Fruit fly (Drosophila melanogaster) whole organism, embryonic: ENCODE results near the gene Plzf.
A peak's percentile ranks its signal among the peaks of the same experiment; 100 is the strongest.

Experiments used
- Bdp1 ChIP-seq: fragments of 200-800 bp; sonication (Bioruptor generic); optimal IDR thresholded peaks from 3 replicates; lab custom pipeline; 2016; ENCODE audit warnings: missing biosample characterization, missing genetic modification characterization
- CG10274 ChIP-seq: fragments of 200-800 bp; sonication (Bioruptor generic); optimal IDR thresholded peaks from 3 replicates; lab custom pipeline; 2017; ENCODE audit warnings: missing biosample characterization, mild to moderate bottlenecking, missing genetic modification characterization
- CG10462 ChIP-seq: fragments of 200-800 bp; sonication (Bioruptor generic); optimal IDR thresholded peaks from 2 replicates; lab custom pipeline; 2016; ENCODE audit warnings: missing biosample characterization, missing genetic modification characterization
- CG10565 ChIP-seq: fragments of 200-800 bp; sonication (Bioruptor generic); optimal IDR thresholded peaks from 3 replicates; lab custom pipeline; 2016; ENCODE audit warnings: missing biosample characterization, mild to moderate bottlenecking, missing genetic modification characterization
- CG11560 ChIP-seq: fragments of 200-800 bp; sonication (Bioruptor generic); IDR thresholded peaks from 3 replicates; pipeline ENCODE4 v1.3.6; 2022; ENCODE audit warnings: missing biosample characterization, missing genetic modification characterization
- CG11723 ChIP-seq: fragments of 200-800 bp; sonication (Bioruptor generic); optimal IDR thresholded peaks from 2 replicates; lab custom pipeline; 2017; ENCODE audit warnings: missing biosample characterization, mild to moderate bottlenecking, missing genetic modification characterization
- CG12769 ChIP-seq: fragments of 200-800 bp; sonication (Bioruptor generic); optimal IDR thresholded peaks from 2 replicates; lab custom pipeline; 2019; ENCODE audit warnings: missing biosample characterization, mild to moderate bottlenecking, missing genetic modification characterization, moderate library complexity
- CG13287 ChIP-seq: fragments of 200-800 bp; sonication (Bioruptor generic); IDR thresholded peaks from 2 replicates; pipeline ENCODE4 v1.3.6; 2022; ENCODE audit warnings: missing biosample characterization, missing genetic modification characterization; ENCODE audit not compliant: partially characterized antibody
- CG13296 ChIP-seq: fragments of 200-800 bp; sonication (Bioruptor generic); optimal IDR thresholded peaks from 3 replicates; lab custom pipeline; 2018; ENCODE audit warnings: missing biosample characterization, mild to moderate bottlenecking, missing genetic modification characterization
- CG14710 ChIP-seq: fragments of 200-800 bp; sonication (Bioruptor generic); optimal IDR thresholded peaks from 3 replicates; lab custom pipeline; 2019; ENCODE audit warnings: missing biosample characterization, mild to moderate bottlenecking, missing genetic modification characterization, moderate library complexity
- CG1603 ChIP-seq: fragments of 200-800 bp; sonication (Bioruptor generic); optimal IDR thresholded peaks from 2 replicates; lab custom pipeline; 2019; ENCODE audit warnings: missing biosample characterization, mild to moderate bottlenecking, missing genetic modification characterization, moderate library complexity
- CG1647 ChIP-seq: fragments of 200-800 bp; sonication (Bioruptor generic); optimal IDR thresholded peaks from 3 replicates; lab custom pipeline; 2016; ENCODE audit warnings: missing biosample characterization, missing genetic modification characterization
- CG16815 ChIP-seq: fragments of 200-800 bp; sonication (Bioruptor generic); optimal IDR thresholded peaks from 3 replicates; lab custom pipeline; 2017; ENCODE audit warnings: missing biosample characterization, mild to moderate bottlenecking, missing genetic modification characterization
- CG18599 ChIP-seq: fragments of 200-800 bp; sonication (Bioruptor generic); optimal IDR thresholded peaks from 3 replicates; lab custom pipeline; 2017; ENCODE audit warnings: missing biosample characterization, missing genetic modification characterization, mild to moderate bottlenecking, moderate library complexity, missing genetic modification reagents
- CG2678 ChIP-seq: fragments of 200-800 bp; sonication (Bioruptor generic); optimal IDR thresholded peaks from 3 replicates; lab custom pipeline; 2019; ENCODE audit warnings: missing biosample characterization, mild to moderate bottlenecking, missing genetic modification characterization, moderate library complexity
- CG33213 ChIP-seq: fragments of 200-800 bp; sonication (Bioruptor generic); optimal IDR thresholded peaks from 3 replicates; lab custom pipeline; 2016; ENCODE audit warnings: missing biosample characterization, missing genetic modification characterization
- CG42726 ChIP-seq: fragments of 200-800 bp; sonication (Bioruptor generic); IDR thresholded peaks from 2 replicates; pipeline ENCODE4 v1.3.6; 2022; ENCODE audit warnings: missing biosample characterization, missing genetic modification characterization; ENCODE audit not compliant: partially characterized antibody
- CG4328 ChIP-seq: fragments of 200-800 bp; sonication (Bioruptor generic); optimal IDR thresholded peaks from 3 replicates; lab custom pipeline; 2017; ENCODE audit warnings: missing biosample characterization, missing genetic modification reagents, missing genetic modification characterization
- CG8359 ChIP-seq: fragments of 200-800 bp; sonication (Bioruptor generic); optimal IDR thresholded peaks from 2 replicates; lab custom pipeline; 2017; ENCODE audit warnings: missing biosample characterization, mild to moderate bottlenecking, missing genetic modification characterization, borderline replicate concordance
- CG9797 ChIP-seq: fragments of 200-800 bp; sonication (Bioruptor generic); optimal IDR thresholded peaks from 3 replicates; lab custom pipeline; 2018; ENCODE audit warnings: missing biosample characterization, mild to moderate bottlenecking, missing genetic modification characterization
- Drgx ChIP-seq: fragments of 200-800 bp; sonication (Bioruptor generic); IDR thresholded peaks from 2 replicates; pipeline ENCODE4 v1.3.6; 2022; ENCODE audit warnings: missing biosample characterization, missing genetic modification characterization
- GATAe ChIP-seq: fragments of 200-800 bp; sonication (Bioruptor generic); conservative IDR thresholded peaks from 2 replicates; pipeline ENCODE4 v1.3.6; 2022; ENCODE audit warnings: missing biosample characterization, missing genetic modification characterization
- H15 ChIP-seq: fragments of 200-800 bp; sonication (Bioruptor generic); IDR thresholded peaks from 3 replicates; pipeline ENCODE4 v1.3.6; 2022; ENCODE audit warnings: missing biosample characterization, missing genetic modification characterization
- HLHmδ ChIP-seq: fragments of 200-800 bp; sonication (Bioruptor generic); optimal IDR thresholded peaks from 2 replicates; lab custom pipeline; 2018; ENCODE audit warnings: missing biosample characterization, mild to moderate bottlenecking, missing genetic modification characterization, moderate library complexity
- Hmx ChIP-seq: fragments of 200-800 bp; sonication (Bioruptor generic); optimal IDR thresholded peaks from 2 replicates; lab custom pipeline; 2016; ENCODE audit warnings: missing biosample characterization, missing genetic modification characterization
- NK7.1 ChIP-seq: fragments of 200-800 bp; sonication (Bioruptor generic); optimal IDR thresholded peaks from 3 replicates; lab custom pipeline; 2016; ENCODE audit warnings: missing biosample characterization, missing genetic modification characterization
- Stat92E ChIP-seq, 3 experiments: fragments of >200 bp in 2 of 3; fragments of 200-800 bp in 1 of 3; sonication (Bioruptor generic) in 1 of 3; optimal IDR thresholded peaks; 2 replicates each; lab custom pipeline; 2017 to 2019; ENCODE audit warnings: missing biosample characterization in 3 of 3, missing genetic modification characterization in 3 of 3, mild to moderate bottlenecking in 1 of 3, moderate library complexity in 1 of 3
- Xrp1 ChIP-seq: fragments of 200-800 bp; sonication (Bioruptor generic); IDR thresholded peaks from 2 replicates; pipeline ENCODE4 v1.3.6; 2022; ENCODE audit warnings: missing biosample characterization, missing genetic modification characterization
- ab ChIP-seq: fragments of 200-800 bp; sonication (Bioruptor generic); optimal IDR thresholded peaks from 2 replicates; lab custom pipeline; 2016; ENCODE audit warnings: missing biosample characterization, missing genetic modification characterization
- ash1 ChIP-seq: fragments of 200-800 bp; sonication (Bioruptor generic); optimal IDR thresholded peaks from 2 replicates; lab custom pipeline; 2018; ENCODE audit warnings: missing biosample characterization, mild to moderate bottlenecking, missing genetic modification characterization
- ato ChIP-seq: fragments of 200-800 bp; sonication (Bioruptor generic); IDR thresholded peaks from 2 replicates; pipeline ENCODE4 v1.3.6; 2022; ENCODE audit warnings: missing biosample characterization, missing genetic modification characterization; ENCODE audit not compliant: partially characterized antibody
- bigmax ChIP-seq: fragments of 200-800 bp; sonication (Bioruptor generic); optimal IDR thresholded peaks from 2 replicates; lab custom pipeline; 2018; ENCODE audit warnings: missing biosample characterization, mild to moderate bottlenecking, missing genetic modification characterization
- cas ChIP-seq: fragments of 200-800 bp; sonication (Bioruptor generic); IDR thresholded peaks from 2 replicates; pipeline ENCODE4 v1.3.6; 2022; ENCODE audit warnings: missing biosample characterization, missing genetic modification characterization
- chn ChIP-seq: fragments of 200-800 bp; sonication (Bioruptor generic); optimal IDR thresholded peaks from 2 replicates; lab custom pipeline; 2016; ENCODE audit warnings: missing biosample characterization, missing genetic modification characterization
- dm ChIP-seq: fragments of 200-800 bp; sonication (Bioruptor generic); optimal IDR thresholded peaks from 3 replicates; lab custom pipeline; 2016; ENCODE audit warnings: missing biosample characterization, missing genetic modification characterization
- lov ChIP-seq, 2 experiments: fragments of 200-800 bp in 1 of 2; fragments of >200 bp in 1 of 2; sonication (Bioruptor generic) in 1 of 2; IDR thresholded peaks in 1 of 2; optimal IDR thresholded peaks in 1 of 2; 2 replicates in 1 of 2; 3 replicates in 1 of 2; pipeline versions ENCODE4 v1.3.6 to Lab custom; 2017 to 2022; ENCODE audit warnings: missing biosample characterization in 1 of 2, missing genetic modification characterization in 1 of 2
- nmo ChIP-seq: fragments of 200-800 bp; sonication (Bioruptor generic); optimal IDR thresholded peaks from 2 replicates; lab custom pipeline; 2018; ENCODE audit warnings: missing biosample characterization, mild to moderate bottlenecking, missing genetic modification characterization, moderate library complexity
- p53 ChIP-seq: fragments of 200-800 bp; sonication (Bioruptor generic); optimal IDR thresholded peaks from 2 replicates; lab custom pipeline; 2016; ENCODE audit warnings: missing biosample characterization, missing genetic modification characterization
- pan ChIP-seq, 4 experiments: fragments of >200 bp in 3 of 4; fragments of 200-800 bp in 1 of 4; sonication (Bioruptor generic) in 1 of 4; optimal IDR thresholded peaks in 3 of 4; IDR thresholded peaks in 1 of 4; 2 replicates each; pipeline versions ENCODE4 v1.3.6 to Lab custom; 2017 to 2022; ENCODE audit warnings: missing biosample characterization in 2 of 4, missing genetic modification characterization in 2 of 4, mixed read lengths in 1 of 4
- pho ChIP-seq: fragments of 200-800 bp; sonication (Bioruptor generic); optimal IDR thresholded peaks from 2 replicates; lab custom pipeline; 2016; ENCODE audit warnings: missing biosample characterization, missing genetic modification characterization
- pita ChIP-seq: fragments of 200-800 bp; sonication (Bioruptor generic); optimal IDR thresholded peaks from 2 replicates; lab custom pipeline; 2017; ENCODE audit warnings: missing biosample characterization, mild to moderate bottlenecking, missing genetic modification characterization
- pros ChIP-seq: fragments of 200-800 bp; sonication (Bioruptor generic); optimal IDR thresholded peaks from 3 replicates; lab custom pipeline; 2019; ENCODE audit warnings: missing biosample characterization, mild to moderate bottlenecking, missing genetic modification characterization, moderate library complexity
- ro ChIP-seq: fragments of 200-800 bp; sonication (Bioruptor generic); IDR thresholded peaks from 2 replicates; pipeline ENCODE4 v1.3.6; 2022; ENCODE audit warnings: missing biosample characterization, missing genetic modification characterization
- sens ChIP-seq: fragments of 200-800 bp; sonication (Bioruptor generic); peaks from one replicate; lab custom pipeline; 2016; ENCODE audit warnings: missing biosample characterization, missing genetic modification characterization
- shn ChIP-seq: fragments of 200-800 bp; sonication (Bioruptor generic); optimal IDR thresholded peaks from 3 replicates; lab custom pipeline; 2016; ENCODE audit warnings: missing biosample characterization, missing genetic modification characterization
- sna ChIP-seq: fragments of 200-800 bp; sonication (Bioruptor generic); IDR thresholded peaks from 2 replicates; pipeline ENCODE4 v1.3.6; 2022; ENCODE audit warnings: missing biosample characterization, missing genetic modification characterization; ENCODE audit not compliant: partially characterized antibody
- tap ChIP-seq: fragments of 200-800 bp; optimal IDR thresholded peaks from 3 replicates; lab custom pipeline; 2019; ENCODE audit warnings: missing biosample characterization, mild to moderate bottlenecking, missing genetic modification characterization, moderate library complexity
- yki ChIP-seq: fragments of >200 bp; optimal IDR thresholded peaks from 3 replicates; lab custom pipeline; 2018
- zen2 ChIP-seq: fragments of 200-800 bp; sonication (Bioruptor generic); IDR thresholded peaks from 3 replicates; pipeline ENCODE4 v1.3.6; 2022; ENCODE audit warnings: missing biosample characterization, missing genetic modification characterization; ENCODE audit not compliant: partially characterized antibody

The Plzf gene

dm6 chr2L:12007331-12007791 is 41.4 kb downstream of the Plzf start (continued):
- no peak for TF ChIP-seq CG10565 (GFP tag; lab: Kevin White, UChicago)
- peak; percentile 96 for TF ChIP-seq HLHmδ (GFP tag; lab: Kevin White, UChicago)
- no peak for TF ChIP-seq CG11560 (tag; lab: Robert Waterston, UW)
- peak; percentile 81 for TF ChIP-seq nmo (GFP tag; lab: Kevin White, UChicago)
- TF ChIP-seq pho (GFP tag; lab: Kevin White, UChicago): peak; percentile 28
- TF ChIP-seq CG42726 (GFP tag; lab: Robert Waterston, UW): no peak
- peak; percentile 99 for TF ChIP-seq CG12769 (tag; lab: Kevin White, UChicago)
- TF ChIP-seq cas: no peak
- peak; percentile 100 for TF ChIP-seq CG8359 (GFP tag; lab: Kevin White, UChicago)
- peak; percentile 93 for TF ChIP-seq sens (GFP tag; lab: Kevin White, UChicago)
- peak; percentile 17 for TF ChIP-seq CG9797 (GFP tag; lab: Kevin White, UChicago)
- no peak for TF ChIP-seq Drgx (GFP tag; lab: Robert Waterston, UW)
- no peak for TF ChIP-seq NK7.1 (GFP tag; lab: Kevin White, UChicago)
- TF ChIP-seq ab (GFP tag; lab: Kevin White, UChicago): no peak
- no peak for TF ChIP-seq CG13287
- no peak for TF ChIP-seq pan (optimal IDR thresholded peaks at IDR 0.05; lab: Kevin White, UChicago)
- no peak for TF ChIP-seq pan (GFP tag; optimal IDR thresholded peaks at IDR 0.05 in 1 of 2, IDR thresholded peaks at IDR 0.05 in 1 of 2)
- TF ChIP-seq shn (GFP tag; lab: Kevin White, UChicago): peak; percentile 71
- no peak for TF ChIP-seq zen2 (GFP tag; lab: Robert Waterston, UW)
- TF ChIP-seq tap: peak; percentile 57
- TF ChIP-seq p53 (GFP tag; lab: Kevin White, UChicago): peak; percentile 100
- TF ChIP-seq ro (GFP tag; lab: Robert Waterston, UW): no peak
- TF ChIP-seq bigmax (GFP tag; lab: Kevin White, UChicago): no peak
- TF ChIP-seq CG33213 (GFP tag; lab: Kevin White, UChicago): peak; percentile 91
- no peak for TF ChIP-seq ash1 (GFP tag; lab: Kevin White, UChicago)
- TF ChIP-seq chn (GFP tag; lab: Kevin White, UChicago): peak; percentile 92
- peak; percentile 8 for TF ChIP-seq CG11723
- TF ChIP-seq pros (GFP tag; lab: Kevin White, UChicago): peak; percentile 99
- TF ChIP-seq lov (optimal IDR thresholded peaks at IDR 0.05; lab: Kevin White, UChicago): no peak
- no peak for TF ChIP-seq lov (GFP tag; IDR thresholded peaks at IDR 0.05; lab: Robert Waterston, UW)
- peak; percentile 41 for TF ChIP-seq CG2678 (tag; lab: Kevin White, UChicago)
- TF ChIP-seq CG10274 (GFP tag; lab: Kevin White, UChicago): peak; percentile 13
- TF ChIP-seq GATAe (GFP tag; lab: Robert Waterston, UW): no peak
- TF ChIP-seq Stat92E (GFP tag; optimal IDR thresholded peaks at IDR 0.05; lab: Kevin White, UChicago): peak in 1 of 3 experiments; percentile 97
- TF ChIP-seq CG14710: peak; percentile 46
- TF ChIP-seq CG1603 (tag; lab: Kevin White, UChicago): peak; percentile 65
- peak; percentile 58 for TF ChIP-seq CG18599 (GFP tag; lab: Kevin White, UChicago)
- TF ChIP-seq CG4328 (GFP tag; lab: Kevin White, UChicago): peak; percentile 56
- no peak for TF ChIP-seq CG10462 (GFP tag; lab: Kevin White, UChicago)
- TF ChIP-seq CG13296 (GFP tag; lab: Kevin White, UChicago): peak; percentile 60
- no peak for TF ChIP-seq CG16815 (GFP tag; lab: Kevin White, UChicago)
- no peak for TF ChIP-seq H15
- no peak for TF ChIP-seq sna
- TF ChIP-seq dm (GFP tag; lab: Kevin White, UChicago): peak; percentile 46
- no peak for TF ChIP-seq Hmx (GFP tag; lab: Kevin White, UChicago)
- peak; percentile 24 for TF ChIP-seq CG1647 (GFP tag; lab: Kevin White, UChicago)
- TF ChIP-seq ato (GFP tag; lab: Robert Waterston, UW): no peak
- no peak for TF ChIP-seq pita (GFP tag; lab: Kevin White, UChicago)
- TF ChIP-seq Xrp1 (GFP tag; lab: Robert Waterston, UW): no peak
- TF ChIP-seq yki (lab: Kevin White, UChicago): no peak
- peak; percentile 14 for TF ChIP-seq Bdp1
